Fruit fly (Drosophila melanogaster): Measurements from ENCODE around the gene CG15172.

CG15172 gene

dm6 chr2L:19071713-19072112 is 49.5 kb downstream of the CG15172 start:
- TF ChIP-seq usp (GFP tag; optimal IDR thresholded peaks at IDR 0.05) = no peak
- TF ChIP-seq Dll (optimal IDR thresholded peaks at IDR 0.05) = no peak
- no peak for TF ChIP-seq CG8478 (optimal IDR thresholded peaks at IDR 0.05)
